Fruit fly (Drosophila melanogaster) whole organism, larva: ENCODE results near the gene CG7685.

Experiments
- noc ChIP-seq: fragments of 200-800 bp; sonication (Bioruptor generic); optimal IDR thresholded peaks from 3 replicates; lab custom pipeline; 2019; ENCODE audit warnings: missing biosample characterization, mild to moderate bottlenecking, missing genetic modification characterization, moderate library complexity

Gene CG7685

DNA sequence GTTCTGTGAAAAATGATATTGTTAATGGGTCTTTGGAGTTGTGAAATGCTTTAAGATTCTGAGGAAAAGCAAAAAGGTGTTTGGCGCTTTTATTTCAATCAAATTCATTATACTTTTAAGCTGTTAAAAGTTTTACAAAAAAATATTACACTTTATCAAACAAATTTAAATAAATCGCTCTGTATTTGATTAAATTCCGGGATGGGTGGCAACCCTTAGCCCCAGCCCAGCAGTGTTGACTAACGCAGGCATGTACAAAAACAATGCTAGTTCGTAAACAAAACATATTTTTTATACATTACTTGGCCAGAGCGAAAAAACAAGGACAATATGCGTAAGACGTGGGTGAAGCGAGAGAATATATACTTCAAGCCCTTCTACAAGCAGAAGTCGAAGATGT, at the start of gene CG7685:
Gene CG7685 (plus strand): TSS at position 228 of the 400 bp plus-strand sequence.
- TF ChIP-seq noc (tag; lab: Kevin White, UChicago) = peak; percentile 77

DNA sequence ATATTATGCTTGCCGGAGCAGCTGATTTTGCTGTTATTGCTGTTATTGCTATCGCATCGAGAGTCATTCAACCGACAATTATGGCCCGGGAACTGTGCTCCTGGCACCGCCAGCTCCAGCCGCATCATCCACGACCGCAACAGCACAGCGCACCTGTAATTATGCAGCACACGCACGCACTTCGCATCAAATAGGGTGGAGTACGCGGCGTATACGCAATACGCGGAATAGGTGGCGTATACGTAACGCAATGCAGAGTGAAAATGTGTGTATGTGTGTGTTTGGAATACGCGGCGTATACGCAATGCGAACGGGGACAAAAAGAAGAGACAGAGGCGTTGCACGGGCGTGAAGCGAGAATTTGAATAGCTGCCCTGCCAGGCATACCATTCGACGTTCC, 49.0 kb upstream of the CG7685 start:
- no peak for TF ChIP-seq noc (tag; lab: Kevin White, UChicago)

DNA sequence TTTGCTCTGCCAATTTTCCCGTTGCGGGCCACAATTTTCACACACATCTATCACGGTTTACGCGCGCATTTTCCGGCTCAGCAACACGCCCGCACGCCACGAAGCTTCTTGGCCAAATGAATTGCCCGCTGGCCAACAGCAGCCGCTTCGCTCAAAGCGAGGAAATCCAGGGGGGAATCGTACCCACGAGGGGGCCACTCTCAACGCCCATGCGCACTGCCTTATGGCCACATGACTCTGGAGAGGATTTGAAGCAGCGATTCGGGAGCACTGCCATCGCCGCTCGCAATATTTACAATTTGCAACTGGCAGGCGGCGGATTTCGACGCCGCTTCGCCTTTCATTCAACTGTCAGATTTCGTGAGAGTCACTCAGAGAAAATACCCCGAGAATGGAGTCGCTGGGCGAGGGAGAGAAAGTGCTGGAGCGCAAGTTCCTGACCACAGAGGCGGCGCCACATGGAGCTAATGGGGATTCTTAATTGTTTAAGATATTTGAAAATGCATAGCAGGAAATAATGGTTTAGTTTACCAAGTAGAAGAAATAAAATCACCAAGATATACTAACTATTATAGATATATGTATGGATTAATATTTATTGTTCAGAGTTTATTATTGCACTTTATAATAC, 44.0 kb upstream of the CG7685 start, which contains the start of gene CG15803:
Gene CG15803 (minus strand): TSS at position 99 of the 631 bp plus-strand sequence.
- no peak for TF ChIP-seq noc (tag; lab: Kevin White, UChicago)

- TF ChIP-seq noc (tag; lab: Kevin White, UChicago) = no peak
Measured at dm6 chr3R:18361694-18362093, 43.0 kb upstream of the CG7685 start, which contains the start of gene hmw. hmw (plus strand) TSS chr3R:18361994.

dm6 chr3R:18365978-18366643, 38.6 kb upstream of the CG7685 start, which contains the start of the genes WRNexo and Nup43:
WRNexo (minus strand) TSS chr3R:18366162.
Nup43 (plus strand) TSS chr3R:18366638.
- no peak for TF ChIP-seq noc (tag; lab: Kevin White, UChicago)

DNA sequence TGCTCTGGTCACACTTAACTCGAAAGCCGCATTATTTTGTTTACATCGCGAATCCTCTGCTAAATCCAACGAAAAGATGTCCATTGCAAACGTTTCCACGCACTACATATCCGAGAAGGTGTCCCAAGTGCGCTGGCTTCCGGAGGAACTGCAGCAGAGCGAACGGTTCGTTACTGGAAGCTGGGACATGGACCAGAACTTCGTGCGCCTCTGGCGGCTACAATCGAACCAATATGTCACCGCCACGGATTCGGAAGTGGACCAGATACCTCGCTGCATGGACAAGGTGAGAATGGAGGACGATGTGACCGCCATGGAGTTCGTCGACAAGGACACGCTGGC, 38.1 kb upstream of the CG7685 start:
- TF ChIP-seq noc (tag; lab: Kevin White, UChicago) = no peak

- TF ChIP-seq noc (tag; lab: Kevin White, UChicago) = no peak
Measured at dm6 chr3R:18368595-18368994, 36.1 kb upstream of the CG7685 start.

DNA sequence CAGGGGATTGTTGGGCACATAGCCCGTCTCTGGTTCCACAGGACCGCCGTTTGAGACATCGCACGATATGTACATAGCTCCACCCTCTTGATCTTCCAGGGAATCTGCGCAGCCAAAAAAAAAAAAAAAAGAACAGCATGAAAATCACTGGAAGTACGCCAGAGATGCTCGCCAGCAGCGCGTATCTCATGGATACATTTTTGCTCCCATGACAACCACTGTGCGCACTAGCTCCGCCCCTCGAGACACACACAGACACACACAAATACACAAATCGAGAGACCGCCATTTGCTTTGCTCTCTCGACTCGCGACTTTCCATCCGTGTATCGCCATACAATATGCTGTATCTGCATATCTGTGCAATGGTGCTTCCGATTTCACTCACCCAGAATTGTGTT, 33.4 kb upstream of the CG7685 start:
- no peak for TF ChIP-seq noc (tag; lab: Kevin White, UChicago)

- no peak for TF ChIP-seq noc (tag; lab: Kevin White, UChicago)
Measured at dm6 chr3R:18372688-18373304, 31.9 kb upstream of the CG7685 start, which contains the start of gene gl. gl (minus strand) TSS chr3R:18372738.

DNA sequence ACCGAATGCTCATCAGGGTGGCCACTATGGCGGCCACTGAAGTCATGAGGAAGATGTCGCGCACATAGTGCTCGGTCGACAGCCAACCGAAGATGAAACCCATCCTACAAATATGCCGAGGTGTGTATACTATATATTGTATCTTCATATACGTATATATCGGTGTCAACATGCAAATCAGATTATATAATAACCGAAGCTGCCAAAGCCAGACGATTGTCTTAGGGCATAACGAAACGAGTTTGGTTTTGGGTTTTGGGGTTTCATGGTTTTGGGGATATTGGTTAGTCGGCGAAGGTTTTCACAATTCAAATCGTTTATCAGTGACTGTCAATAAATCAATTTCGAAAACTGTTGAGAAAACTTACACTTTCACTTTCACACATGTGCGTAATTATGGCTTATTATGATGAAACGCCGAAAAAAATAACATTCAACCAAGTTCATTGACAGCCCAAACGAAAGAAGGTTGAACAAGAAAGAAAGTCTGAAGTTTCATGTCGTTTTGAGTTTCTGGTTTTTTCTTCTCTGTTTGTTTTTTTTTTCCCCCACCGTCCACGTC, 24.4 kb upstream of the CG7685 start:
- TF ChIP-seq noc (tag; lab: Kevin White, UChicago) = no peak

DNA sequence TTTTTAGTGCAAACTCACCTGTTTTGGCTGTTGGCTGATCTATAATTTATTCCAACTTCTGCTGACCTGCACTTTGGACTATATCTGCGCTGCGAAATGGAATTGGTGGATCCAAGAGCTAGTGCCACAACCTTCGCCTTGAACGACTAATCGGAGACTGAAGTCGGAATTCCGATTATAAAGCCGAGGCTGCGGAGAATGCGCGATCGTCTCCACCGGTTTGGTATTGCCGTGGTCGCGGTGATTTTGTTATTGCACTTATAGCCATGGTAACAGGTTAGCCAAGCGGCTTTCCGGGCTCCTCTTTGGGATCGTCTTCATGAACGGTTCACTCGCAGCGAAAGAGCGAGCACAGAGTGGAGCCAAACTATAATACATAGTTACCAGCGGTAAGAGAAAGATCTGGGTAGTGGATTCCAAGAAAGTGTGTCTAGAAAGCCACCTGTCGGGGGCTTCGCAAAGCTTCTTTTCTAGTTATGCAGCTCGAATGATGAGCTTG, 23.7 kb upstream of the CG7685 start, which contains the start of gene CG7675:
Gene CG7675 (minus strand): TSS at position 165 of the 499 bp plus-strand sequence.
- no peak for TF ChIP-seq noc (tag; lab: Kevin White, UChicago)

- TF ChIP-seq noc (tag; lab: Kevin White, UChicago) = no peak
Measured at dm6 chr3R:18384972-18385371, 19.8 kb upstream of the CG7685 start, which contains the start of gene CG14309. CG14309 (minus strand) TSS chr3R:18385072.

dm6 chr3R:18385593-18385992, 19.1 kb upstream of the CG7685 start, which contains the start of gene cona:
cona (plus strand) TSS chr3R:18385828.
- no peak for TF ChIP-seq noc (tag; lab: Kevin White, UChicago)

- TF ChIP-seq noc (tag; lab: Kevin White, UChicago) = no peak
Measured at dm6 chr3R:18389790-18390189, 14.9 kb upstream of the CG7685 start, which contains the start of gene Vha100-4. Vha100-4 (minus strand) TSS chr3R:18389805.

dm6 chr3R:18393436-18393835, 11.3 kb upstream of the CG7685 start:
- TF ChIP-seq noc (tag; lab: Kevin White, UChicago) = peak; percentile 55

- no peak for TF ChIP-seq noc (tag; lab: Kevin White, UChicago)
Measured at dm6 chr3R:18394876-18395275, 9.9 kb upstream of the CG7685 start.
